Fruit fly (Drosophila melanogaster): ENCODE data around the gene pths.
A peak's percentile ranks its signal among the peaks of the same experiment; 100 is the strongest.

Gene pths

DNA sequence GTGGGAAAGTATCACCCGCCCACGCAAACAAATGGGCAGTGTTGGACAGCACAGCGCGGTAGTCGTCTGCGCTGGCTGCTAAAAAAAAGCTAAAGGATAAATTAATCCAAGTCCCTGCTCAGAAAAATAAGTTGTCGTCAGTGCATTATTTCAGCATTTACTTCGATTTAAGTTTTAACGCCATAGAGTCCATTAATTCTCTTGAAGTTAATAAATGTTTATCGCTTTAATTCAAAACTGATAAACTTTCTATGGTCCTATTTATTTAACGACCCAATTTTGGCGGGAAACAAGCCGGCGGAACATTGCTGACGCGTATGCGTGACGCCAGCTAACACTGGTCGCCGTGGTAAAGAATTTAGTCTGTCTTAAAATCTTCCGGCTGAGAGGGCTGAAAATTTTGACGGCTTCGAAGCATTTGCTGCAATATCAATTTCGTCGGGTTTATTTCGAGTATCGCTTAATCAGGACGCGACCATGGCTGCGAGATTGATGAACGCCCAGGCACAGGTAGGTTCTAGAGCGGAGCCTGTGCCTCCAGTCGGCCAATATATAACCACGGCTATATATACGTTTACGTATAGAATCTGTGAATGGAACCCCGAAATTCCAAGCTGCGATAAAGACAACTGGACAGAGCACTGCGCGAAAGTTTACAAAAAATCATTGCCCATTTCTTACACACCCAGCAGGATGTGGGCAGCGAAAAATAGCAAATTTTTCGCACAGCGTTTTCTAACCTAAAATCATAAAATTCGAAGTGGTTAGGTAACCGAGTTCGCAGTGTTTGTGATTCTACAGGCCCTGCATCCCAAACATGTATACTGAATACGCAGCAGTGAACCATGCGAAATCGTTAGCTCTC, 25.5 kb downstream of the pths start, which contains the start of the genes mAcon1, CG43345 and CG43346:
Gene mAcon1 (plus strand): TSS at position 276 of the 865 bp plus-strand sequence.
Gene CG43345 (minus strand): TSS at position 287 of the 865 bp plus-strand sequence.
Gene CG43346 (minus strand): TSS at position 287 of the 865 bp plus-strand sequence.
- TF ChIP-seq CG14655 (GFP tag; optimal IDR thresholded peaks at IDR 0.05) (no peak), CG10348 (GFP tag; IDR thresholded peaks at IDR 0.05) (0 out of 2 replicates have a peak, but pooled peaks have one; percentile 42), rn (GFP tag; IDR thresholded peaks at IDR 0.05) (no peak), CG15710 (tag; optimal IDR thresholded peaks at IDR 0.05) (peak; percentile 80), CG13204 (GFP tag; optimal IDR thresholded peaks at IDR 0.05) (no peak), CG34367 (tag; optimal IDR thresholded peaks at IDR 0.05) (no peak), CG4496 (GFP tag; IDR thresholded peaks at IDR 0.05) (peak; percentile 34; the same call in 1 of the 3 replicates), Pif1B (GFP tag; optimal IDR thresholded peaks at IDR 0.05) (no peak), gl (tag; optimal IDR thresholded peaks at IDR 0.05) (peak; percentile 17), CG8159 (tag; optimal IDR thresholded peaks at IDR 0.05) (peak; percentile 76), CG17806 (tag; optimal IDR thresholded peaks at IDR 0.05) (peak; percentile 52), fd96Ca (GFP tag; IDR thresholded peaks at IDR 0.05) (peak; percentile 71), D1 (tag; optimal IDR thresholded peaks at IDR 0.05) (no peak), Snoo (tag; optimal IDR thresholded peaks at IDR 0.05) (peak; percentile 68), CG8301 (tag; optimal IDR thresholded peaks at IDR 0.05) (peak; percentile 66), EcR (GFP tag; optimal IDR thresholded peaks at IDR 0.05) (no peak), Ets98B (GFP tag; IDR thresholded peaks at IDR 0.05) (no peak), CG32121 (GFP tag; IDR thresholded peaks at IDR 0.05) (peak; percentile 39), Pif1A (GFP tag; optimal IDR thresholded peaks at IDR 0.05) (no peak), CG12605 (GFP tag; IDR thresholded peaks at IDR 0.05) (no peak), CG9948 (tag; optimal IDR thresholded peaks at IDR 0.05) (peak; percentile 62)

DNA sequence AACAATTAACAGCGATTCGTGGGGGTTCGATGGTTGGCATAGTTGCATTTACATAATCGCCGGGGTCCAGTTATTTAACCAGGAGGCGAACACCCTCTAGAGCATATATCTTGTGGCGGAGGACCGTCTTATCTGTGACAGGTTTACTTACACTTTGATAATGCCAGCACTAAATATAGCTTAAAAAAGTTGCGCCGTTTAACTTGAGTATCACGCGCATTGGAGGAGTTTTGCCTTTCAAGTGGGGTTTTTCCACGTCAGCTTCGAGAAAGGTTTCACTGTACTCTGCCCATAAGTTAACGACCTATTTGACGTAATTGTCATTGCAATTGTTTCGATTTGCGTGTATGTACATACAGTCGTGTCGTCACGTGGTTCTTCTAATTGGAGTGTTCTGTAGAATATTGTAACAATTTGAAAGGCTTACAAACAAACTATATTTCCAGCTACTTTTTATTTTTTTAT, 26.2 kb downstream of the pths start:
- TF ChIP-seq gl (tag; optimal IDR thresholded peaks at IDR 0.05): no peak
- peak; percentile 78 for TF ChIP-seq EcR (GFP tag; optimal IDR thresholded peaks at IDR 0.05)

DNA sequence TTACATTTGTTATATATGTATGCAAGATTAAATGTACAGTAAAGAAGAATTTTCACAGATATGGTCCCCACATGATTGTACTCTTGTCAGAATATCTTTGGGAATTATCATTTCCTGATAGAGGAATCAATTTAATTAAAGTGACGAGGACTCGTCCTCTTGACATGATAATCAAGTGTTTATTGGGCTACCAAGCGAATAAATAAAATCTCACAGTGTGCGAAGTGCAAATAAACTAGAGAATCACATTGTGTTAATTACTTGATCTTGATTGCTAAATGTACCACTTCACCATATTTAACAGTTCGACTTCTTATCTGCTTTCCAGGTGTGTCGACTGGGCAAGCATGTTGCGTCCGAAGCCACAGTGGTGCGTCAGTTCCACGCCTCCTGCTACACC, 26.8 kb downstream of the pths start:
- TF ChIP-seq CG8301 (tag; optimal IDR thresholded peaks at IDR 0.05): no peak
- no peak for TF ChIP-seq rn (GFP tag; IDR thresholded peaks at IDR 0.05)
- TF ChIP-seq fd96Ca (GFP tag; IDR thresholded peaks at IDR 0.05): no peak
- TF ChIP-seq CG9948 (tag; optimal IDR thresholded peaks at IDR 0.05): no peak
- TF ChIP-seq Pif1A (GFP tag; optimal IDR thresholded peaks at IDR 0.05): no peak
- no peak for TF ChIP-seq CG34367 (tag; optimal IDR thresholded peaks at IDR 0.05)
- no peak for TF ChIP-seq D1 (tag; optimal IDR thresholded peaks at IDR 0.05)
- no peak for TF ChIP-seq CG10348 (GFP tag; IDR thresholded peaks at IDR 0.05)
- TF ChIP-seq gl (tag; optimal IDR thresholded peaks at IDR 0.05): no peak
- TF ChIP-seq CG4496 (GFP tag; IDR thresholded peaks at IDR 0.05): no peak
- no peak for TF ChIP-seq CG32121 (GFP tag; IDR thresholded peaks at IDR 0.05)

DNA sequence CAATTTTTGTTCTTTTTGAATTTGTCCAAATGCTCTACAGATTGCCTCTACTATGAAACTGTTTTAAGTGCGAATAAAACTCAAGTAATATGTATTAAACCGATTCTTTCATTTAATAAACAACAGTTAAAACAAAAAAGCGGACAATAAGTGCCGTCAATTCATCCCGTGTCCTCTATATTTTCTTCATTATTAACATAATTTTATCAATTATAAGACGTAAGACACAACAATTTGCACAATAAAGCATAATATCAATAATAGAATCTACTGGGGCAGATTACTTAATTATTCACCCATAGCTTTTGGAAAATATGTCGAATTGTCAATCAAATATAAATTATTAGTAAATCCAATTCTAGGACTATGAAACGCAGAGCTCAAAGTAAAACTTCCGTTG, 29.9 kb downstream of the pths start, which contains the start of gene CG31627:
Gene CG31627 (plus strand): TSS at position 301 of the 400 bp plus-strand sequence.
- TF ChIP-seq CG17806 (tag; optimal IDR thresholded peaks at IDR 0.05) (no peak), CG8159 (tag; optimal IDR thresholded peaks at IDR 0.05) (no peak), Snoo (tag; optimal IDR thresholded peaks at IDR 0.05) (no peak), EcR (GFP tag; optimal IDR thresholded peaks at IDR 0.05) (no peak), CG10348 (GFP tag; IDR thresholded peaks at IDR 0.05) (no peak), D1 (tag; optimal IDR thresholded peaks at IDR 0.05) (no peak), CG34367 (tag; optimal IDR thresholded peaks at IDR 0.05) (no peak), Pif1B (GFP tag; optimal IDR thresholded peaks at IDR 0.05) (no peak), Pif1A (GFP tag; optimal IDR thresholded peaks at IDR 0.05) (no peak), CG12605 (GFP tag; IDR thresholded peaks at IDR 0.05) (no peak), rn (GFP tag; IDR thresholded peaks at IDR 0.05) (no peak), CG32121 (GFP tag; IDR thresholded peaks at IDR 0.05) (no peak), fd96Ca (GFP tag; IDR thresholded peaks at IDR 0.05) (no peak), CG9948 (tag; optimal IDR thresholded peaks at IDR 0.05) (no peak), CG15710 (tag; optimal IDR thresholded peaks at IDR 0.05) (no peak), CG4496 (GFP tag; IDR thresholded peaks at IDR 0.05) (no peak)

DNA sequence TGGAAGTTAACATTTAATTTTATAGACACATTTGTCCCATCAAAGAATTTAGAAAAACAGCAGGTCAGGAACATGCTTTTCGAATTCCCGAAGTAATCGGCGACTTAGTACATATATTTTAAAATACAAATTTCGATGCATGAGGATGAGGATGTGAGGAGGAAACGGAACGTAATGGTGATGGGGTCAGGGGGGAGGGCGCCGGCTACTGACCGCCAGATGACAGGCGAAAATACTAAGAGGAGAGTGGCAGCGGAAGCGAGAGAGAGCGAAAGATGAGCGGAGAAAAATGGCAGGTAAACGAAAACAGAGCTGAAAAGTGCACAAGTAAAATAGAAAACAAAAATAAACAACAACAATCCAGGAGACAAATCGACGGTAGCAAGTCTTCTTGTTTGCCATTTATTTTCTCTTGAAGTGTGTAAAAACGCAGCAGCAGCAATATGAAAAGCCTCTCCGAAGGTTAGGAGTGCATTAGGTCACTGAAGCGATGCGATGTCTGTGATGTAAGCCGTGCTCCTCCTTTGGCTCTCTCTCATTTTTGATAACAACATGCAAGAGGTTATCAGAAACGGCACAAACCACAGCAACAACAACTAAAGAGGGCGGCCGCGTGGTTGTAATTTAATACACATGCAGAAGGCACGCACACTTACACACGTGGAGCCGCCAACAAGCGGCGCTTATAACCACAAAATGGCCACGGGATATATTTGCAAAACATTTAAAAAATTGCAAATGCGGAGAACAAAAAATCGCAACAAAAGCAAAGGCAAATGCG, 35.6 kb downstream of the pths start:
- TF ChIP-seq EcR (GFP tag; optimal IDR thresholded peaks at IDR 0.05): peak; percentile 9
- TF ChIP-seq gl (tag; optimal IDR thresholded peaks at IDR 0.05): no peak

DNA sequence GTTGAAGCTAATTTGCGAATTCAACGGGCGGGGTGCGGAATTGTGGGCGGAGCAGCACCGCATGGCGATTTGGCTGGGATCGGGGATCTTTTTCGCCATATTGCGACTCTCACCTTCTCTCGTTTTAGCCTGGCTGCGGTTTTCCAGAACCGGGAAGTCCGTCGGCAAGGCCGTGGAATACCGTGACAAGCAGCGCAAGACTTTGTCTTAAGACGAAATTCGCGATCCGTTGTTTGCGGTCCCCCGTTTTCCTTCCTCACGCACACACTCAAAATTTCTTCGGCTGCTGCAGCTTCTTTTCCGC, 36.1 kb downstream of the pths start:
- 0 out of 3 replicates have a peak, but pooled peaks have one; percentile 26 for TF ChIP-seq CG4496 (GFP tag; IDR thresholded peaks at IDR 0.05)
- no peak for TF ChIP-seq CG34367 (tag; optimal IDR thresholded peaks at IDR 0.05)
